Fruit fly (Drosophila melanogaster) whole organism, embryonic: ENCODE measurements around the gene CG6878.

Experiments
- B-H2 ChIP-seq: fragments of 200-800 bp; sonication (Bioruptor generic); optimal IDR thresholded peaks from 2 replicates; lab custom pipeline; 2018; ENCODE audit warnings: missing biosample characterization, mild to moderate bottlenecking, missing genetic modification characterization
- CG7786 ChIP-seq: fragments of 200-800 bp; sonication (Bioruptor generic); optimal IDR thresholded peaks from 2 replicates; lab custom pipeline; 2016; ENCODE audit warnings: missing biosample characterization, missing genetic modification characterization
- CoRest ChIP-seq: fragments of 200-800 bp; sonication (Bioruptor generic); optimal IDR thresholded peaks from 3 replicates; lab custom pipeline; 2018; ENCODE audit warnings: missing biosample characterization, mild to moderate bottlenecking, missing genetic modification characterization, moderate library complexity
- Dip2 ChIP-seq: fragments of 200-800 bp; sonication (Bioruptor generic); IDR thresholded peaks from 2 replicates; pipeline ENCODE4 v1.3.6; 2022; ENCODE audit warnings: missing biosample characterization, missing genetic modification characterization
- MTF-1 ChIP-seq: fragments of 200-800 bp; sonication (Bioruptor generic); optimal IDR thresholded peaks from 2 replicates; lab custom pipeline; 2018; ENCODE audit warnings: missing biosample characterization, mild to moderate bottlenecking, missing genetic modification characterization, borderline replicate concordance
- Myb ChIP-seq: fragments of 200-800 bp; sonication (Bioruptor generic); optimal IDR thresholded peaks from 2 replicates; lab custom pipeline; 2016; ENCODE audit warnings: missing biosample characterization, missing genetic modification characterization
- Neu2 ChIP-seq: fragments of 200-800 bp; sonication (Bioruptor generic); optimal IDR thresholded peaks from 3 replicates; lab custom pipeline; 2016; ENCODE audit warnings: missing biosample characterization, missing genetic modification characterization, borderline replicate concordance
- br ChIP-seq: fragments of >200 bp; optimal IDR thresholded peaks from 2 replicates; lab custom pipeline; 2017
- crol ChIP-seq: fragments of 200-800 bp; sonication (Bioruptor generic); IDR thresholded peaks from 2 replicates; pipeline ENCODE4 v1.3.6; 2022; ENCODE audit warnings: missing biosample characterization, missing genetic modification characterization
- seq ChIP-seq: fragments of 200-800 bp; sonication (Bioruptor generic); IDR thresholded peaks from 2 replicates; pipeline ENCODE4 v1.3.6; 2022; ENCODE audit warnings: missing biosample characterization, missing genetic modification characterization
- zfh1 ChIP-seq: fragments of 200-800 bp; sonication (Bioruptor generic); IDR thresholded peaks from 3 replicates; pipeline ENCODE4 v1.3.6; 2022; ENCODE audit warnings: missing biosample characterization, missing genetic modification characterization

dm6 chr3L:15116536-15116935 lies 45.1 kb upstream of the CG6878 start, which contains the start of gene Cep135:
- no peak for TF ChIP-seq br (lab: Kevin White, UChicago)
- no peak for TF ChIP-seq CG7786
- TF ChIP-seq Dip2 (GFP tag; lab: Robert Waterston, UW): no peak
- peak; percentile 96 for TF ChIP-seq Myb (GFP tag; lab: Kevin White, UChicago)
- TF ChIP-seq seq (GFP tag; lab: Robert Waterston, UW): no peak
- TF ChIP-seq Neu2 (GFP tag; lab: Kevin White, UChicago): no peak
- TF ChIP-seq B-H2: no peak
- TF ChIP-seq MTF-1: no peak
- no peak for TF ChIP-seq crol (GFP tag; lab: Robert Waterston, UW)
- TF ChIP-seq CoRest (tag; lab: Kevin White, UChicago): no peak
- TF ChIP-seq zfh1 (GFP tag; lab: Robert Waterston, UW): no peak
